Fruit fly (Drosophila melanogaster) whole organism, embryonic: ENCODE data around the gene MFS18.
A peak's percentile ranks its signal among the peaks of the same experiment; 100 is the strongest.

Experiments used
- Abd-B ChIP-seq: fragments of 200-800 bp; sonication (Bioruptor generic); optimal IDR thresholded peaks from 2 replicates; lab custom pipeline; 2018; ENCODE audit warnings: missing biosample characterization, mild to moderate bottlenecking, missing genetic modification characterization, moderate library complexity
- Asciz ChIP-seq: fragments of 200-800 bp; sonication (Bioruptor generic); optimal IDR thresholded peaks from 2 replicates; lab custom pipeline; 2017; ENCODE audit warnings: missing biosample characterization, mild to moderate bottlenecking, missing genetic modification characterization, missing genetic modification reagents
- B-H1 ChIP-seq: fragments of 200-800 bp; sonication (Bioruptor generic); IDR thresholded peaks from 3 replicates; pipeline ENCODE4 v1.3.6; 2022; ENCODE audit warnings: missing biosample characterization, missing genetic modification characterization
- Bdp1 ChIP-seq: fragments of 200-800 bp; sonication (Bioruptor generic); optimal IDR thresholded peaks from 3 replicates; lab custom pipeline; 2016; ENCODE audit warnings: missing biosample characterization, missing genetic modification characterization
- CG10979 ChIP-seq: fragments of 200-800 bp; sonication (Bioruptor generic); optimal IDR thresholded peaks from 2 replicates; lab custom pipeline; 2018; ENCODE audit warnings: missing biosample characterization, mild to moderate bottlenecking, missing genetic modification characterization, moderate library complexity
- CG12299 ChIP-seq: fragments of 200-800 bp; sonication (Bioruptor generic); optimal IDR thresholded peaks from 2 replicates; lab custom pipeline; 2018; ENCODE audit warnings: missing biosample characterization, mild to moderate bottlenecking, missing genetic modification characterization
- CG13296 ChIP-seq: fragments of 200-800 bp; sonication (Bioruptor generic); optimal IDR thresholded peaks from 3 replicates; lab custom pipeline; 2018; ENCODE audit warnings: missing biosample characterization, mild to moderate bottlenecking, missing genetic modification characterization
- CG15269 ChIP-seq: fragments of 200-800 bp; sonication (Bioruptor generic); optimal IDR thresholded peaks from 2 replicates; lab custom pipeline; 2018; ENCODE audit warnings: missing biosample characterization, mild to moderate bottlenecking, missing genetic modification characterization, moderate library complexity
- CG15601 ChIP-seq: fragments of 200-800 bp; sonication (Bioruptor generic); optimal IDR thresholded peaks from 3 replicates; lab custom pipeline; 2019; ENCODE audit warnings: missing biosample characterization, mild to moderate bottlenecking, missing genetic modification characterization, moderate library complexity
- CG18599 ChIP-seq: fragments of 200-800 bp; sonication (Bioruptor generic); optimal IDR thresholded peaks from 3 replicates; lab custom pipeline; 2017; ENCODE audit warnings: missing biosample characterization, missing genetic modification characterization, mild to moderate bottlenecking, moderate library complexity, missing genetic modification reagents
- CG18619 ChIP-seq: fragments of 200-800 bp; sonication (Bioruptor generic); optimal IDR thresholded peaks from 3 replicates; lab custom pipeline; 2017; ENCODE audit warnings: missing biosample characterization, mild to moderate bottlenecking, missing genetic modification characterization
- CG2889 ChIP-seq: fragments of 200-800 bp; sonication (Bioruptor generic); IDR thresholded peaks from 3 replicates; pipeline ENCODE4 v1.3.6; 2022; ENCODE audit warnings: missing biosample characterization, missing genetic modification characterization
- CG30020 ChIP-seq: fragments of 200-800 bp; optimal IDR thresholded peaks from 2 replicates; lab custom pipeline; 2019; ENCODE audit warnings: missing biosample characterization, mild to moderate bottlenecking, missing genetic modification characterization, moderate library complexity
- CG31441 ChIP-seq: fragments of 200-800 bp; sonication (Bioruptor generic); IDR thresholded peaks from 2 replicates; pipeline ENCODE4 v1.3.6; 2022; ENCODE audit warnings: missing biosample characterization, missing genetic modification characterization
- CG32532 ChIP-seq: fragments of 200-800 bp; sonication (Bioruptor generic); IDR thresholded peaks from 2 replicates; pipeline ENCODE4 v1.3.6; 2022; ENCODE audit warnings: missing biosample characterization, missing genetic modification characterization
- CG43689 ChIP-seq: fragments of 200-800 bp; sonication (Bioruptor generic); IDR thresholded peaks from 2 replicates; pipeline ENCODE4 v1.3.6; 2022; ENCODE audit warnings: missing biosample characterization, missing genetic modification characterization
- CG9215 ChIP-seq: fragments of 200-800 bp; sonication (Bioruptor generic); IDR thresholded peaks from 2 replicates; pipeline ENCODE4 v1.3.6; 2022; ENCODE audit warnings: missing biosample characterization, missing genetic modification characterization
- CG9797 ChIP-seq: fragments of 200-800 bp; sonication (Bioruptor generic); optimal IDR thresholded peaks from 3 replicates; lab custom pipeline; 2018; ENCODE audit warnings: missing biosample characterization, mild to moderate bottlenecking, missing genetic modification characterization
- CHES-1-like ChIP-seq: fragments of 200-800 bp; sonication (Bioruptor generic); optimal IDR thresholded peaks from 2 replicates; lab custom pipeline; 2016; ENCODE audit warnings: missing biosample characterization, missing genetic modification characterization
- Dip2 ChIP-seq: fragments of 200-800 bp; sonication (Bioruptor generic); IDR thresholded peaks from 2 replicates; pipeline ENCODE4 v1.3.6; 2022; ENCODE audit warnings: missing biosample characterization, missing genetic modification characterization
- Ets65A ChIP-seq: fragments of 200-800 bp; sonication (Bioruptor generic); peaks from one replicate; lab custom pipeline; 2016; ENCODE audit warnings: missing biosample characterization, missing genetic modification characterization
- Gug ChIP-seq: fragments of 200-800 bp; sonication (Bioruptor generic); IDR thresholded peaks from 4 replicates; pipeline ENCODE4 v1.3.6; 2022; ENCODE audit warnings: missing biosample characterization, missing genetic modification characterization
- HmgD ChIP-seq: fragments of 200-800 bp; sonication (Bioruptor generic); optimal IDR thresholded peaks from 3 replicates; lab custom pipeline; 2016; ENCODE audit warnings: missing biosample characterization, missing genetic modification characterization
- MTF-1 ChIP-seq: fragments of 200-800 bp; sonication (Bioruptor generic); optimal IDR thresholded peaks from 2 replicates; lab custom pipeline; 2018; ENCODE audit warnings: missing biosample characterization, mild to moderate bottlenecking, missing genetic modification characterization, borderline replicate concordance
- Med ChIP-seq: fragments of 200-800 bp; sonication (Bioruptor generic); peaks from one replicate; lab custom pipeline; 2016; ENCODE audit warnings: missing biosample characterization, missing genetic modification characterization, mild to moderate bottlenecking, inconsistent platforms, moderate library complexity
- Neu2 ChIP-seq: fragments of 200-800 bp; sonication (Bioruptor generic); optimal IDR thresholded peaks from 3 replicates; lab custom pipeline; 2016; ENCODE audit warnings: missing biosample characterization, missing genetic modification characterization, borderline replicate concordance
- Sox100B ChIP-seq: fragments of 200-800 bp; sonication (Bioruptor generic); optimal IDR thresholded peaks from 3 replicates; lab custom pipeline; 2018; ENCODE audit warnings: missing biosample characterization, mild to moderate bottlenecking, missing genetic modification characterization
- Trl ChIP-seq, 3 experiments: fragments of >200 bp in 2 of 3; fragments of 200-800 bp in 1 of 3; sonication (Bioruptor generic) in 1 of 3; optimal IDR thresholded peaks; 2 replicates in 1 of 3; 3 replicates in 2 of 3; lab custom pipeline; 2016 to 2017; ENCODE audit warnings: missing biosample characterization in 1 of 3, missing genetic modification characterization in 1 of 3
- bbx ChIP-seq: fragments of 200-800 bp; sonication (Bioruptor generic); IDR thresholded peaks from 2 replicates; pipeline ENCODE4 v1.3.6; 2022; ENCODE audit warnings: missing biosample characterization, missing genetic modification characterization; ENCODE audit not compliant: partially characterized antibody
- cad ChIP-seq: fragments of >200 bp; optimal IDR thresholded peaks from 2 replicates; lab custom pipeline; 2017; ENCODE audit warnings: missing biosample characterization, missing genetic modification characterization
- chm ChIP-seq: fragments of 200-800 bp; sonication (Bioruptor generic); IDR thresholded peaks from 2 replicates; pipeline ENCODE4 v1.3.6; 2022; ENCODE audit warnings: missing biosample characterization, missing genetic modification characterization
- croc ChIP-seq: fragments of 200-800 bp; sonication (Bioruptor generic); conservative IDR thresholded peaks from 3 replicates; pipeline ENCODE4 v1.3.6; 2022; ENCODE audit warnings: missing biosample characterization, missing genetic modification characterization
- dan ChIP-seq: fragments of 200-800 bp; sonication (Bioruptor generic); IDR thresholded peaks from 2 replicates; pipeline ENCODE4 v1.3.6; 2022; ENCODE audit warnings: missing biosample characterization, missing genetic modification characterization
- ems ChIP-seq: fragments of 200-800 bp; sonication (Bioruptor generic); optimal IDR thresholded peaks from 3 replicates; lab custom pipeline; 2016; ENCODE audit warnings: missing biosample characterization, missing genetic modification characterization
- fd64A ChIP-seq: fragments of 200-800 bp; sonication (Bioruptor generic); optimal IDR thresholded peaks from 3 replicates; lab custom pipeline; 2018; ENCODE audit warnings: missing biosample characterization, mild to moderate bottlenecking, missing genetic modification characterization
- fd96Cb ChIP-seq: fragments of 200-800 bp; sonication (Bioruptor generic); optimal IDR thresholded peaks from 2 replicates; lab custom pipeline; 2018; ENCODE audit warnings: missing biosample characterization, mild to moderate bottlenecking, missing genetic modification characterization, moderate library complexity
- gsb ChIP-seq: fragments of 200-800 bp; sonication (Bioruptor generic); IDR thresholded peaks from 2 replicates; pipeline ENCODE4 v1.3.6; 2022; ENCODE audit warnings: missing biosample characterization, missing genetic modification characterization
- jumu ChIP-seq: fragments of 200-800 bp; sonication (Bioruptor generic); optimal IDR thresholded peaks from 3 replicates; lab custom pipeline; 2016; ENCODE audit warnings: missing biosample characterization, missing genetic modification characterization
- mld ChIP-seq: fragments of 200-800 bp; sonication (Bioruptor generic); IDR thresholded peaks from 3 replicates; pipeline ENCODE4 v1.3.6; 2022; ENCODE audit warnings: missing biosample characterization, missing genetic modification characterization; ENCODE audit not compliant: partially characterized antibody
- nmo ChIP-seq: fragments of 200-800 bp; sonication (Bioruptor generic); optimal IDR thresholded peaks from 2 replicates; lab custom pipeline; 2018; ENCODE audit warnings: missing biosample characterization, mild to moderate bottlenecking, missing genetic modification characterization, moderate library complexity
- pnt ChIP-seq: fragments of 200-800 bp; sonication (Bioruptor generic); optimal IDR thresholded peaks from 3 replicates; lab custom pipeline; 2016; ENCODE audit warnings: missing biosample characterization, missing genetic modification characterization
- prd ChIP-seq, 3 experiments: fragments of >200 bp in 2 of 3; fragments of 200-800 bp in 1 of 3; sonication (Bioruptor generic) in 1 of 3; optimal IDR thresholded peaks in 2 of 3; IDR thresholded peaks in 1 of 3; 2 replicates in 2 of 3; 3 replicates in 1 of 3; pipeline versions ENCODE4 v1.3.6 to Lab custom; 2017 to 2022; ENCODE audit warnings: missing biosample characterization in 1 of 3, missing genetic modification characterization in 1 of 3
- run ChIP-seq: fragments of 200-800 bp; sonication (Bioruptor generic); optimal IDR thresholded peaks from 3 replicates; lab custom pipeline; 2018; ENCODE audit warnings: missing biosample characterization, mild to moderate bottlenecking, missing genetic modification characterization
- scrt ChIP-seq: fragments of 200-800 bp; sonication (Bioruptor generic); optimal IDR thresholded peaks from 2 replicates; lab custom pipeline; 2018; ENCODE audit warnings: missing biosample characterization, mild to moderate bottlenecking, missing genetic modification characterization, moderate library complexity
- slp2 ChIP-seq: fragments of 200-800 bp; sonication (Bioruptor generic); optimal IDR thresholded peaks from 2 replicates; lab custom pipeline; 2016; ENCODE audit warnings: missing biosample characterization, missing genetic modification characterization
- stwl ChIP-seq: fragments of 200-800 bp; sonication (Bioruptor generic); optimal IDR thresholded peaks from 3 replicates; lab custom pipeline; 2018; ENCODE audit warnings: missing biosample characterization, mild to moderate bottlenecking, missing genetic modification characterization, moderate library complexity
- tap ChIP-seq: fragments of 200-800 bp; optimal IDR thresholded peaks from 3 replicates; lab custom pipeline; 2019; ENCODE audit warnings: missing biosample characterization, mild to moderate bottlenecking, missing genetic modification characterization, moderate library complexity
- yki ChIP-seq: fragments of >200 bp; optimal IDR thresholded peaks from 3 replicates; lab custom pipeline; 2018
- zf30C ChIP-seq: fragments of 200-800 bp; sonication (Bioruptor generic); optimal IDR thresholded peaks from 3 replicates; lab custom pipeline; 2018; ENCODE audit warnings: missing biosample characterization, mild to moderate bottlenecking, missing genetic modification characterization

The MFS18 gene

dm6 chr2L:4444457-4444856 is 4.0 kb downstream of the MFS18 start, which contains the start of the genes morgue and Elp3 (continued):
- TF ChIP-seq CG15601 (tag; lab: Kevin White, UChicago) (no peak), CG15269 (tag; lab: Kevin White, UChicago) (no peak), CG18599 (GFP tag; lab: Kevin White, UChicago) (no peak), CG32532 (no peak)

- no peak for TF ChIP-seq CG10979 (tag; lab: Kevin White, UChicago)
- no peak for TF ChIP-seq prd (optimal IDR thresholded peaks at IDR 0.05; lab: Kevin White, UChicago)
- TF ChIP-seq prd (GFP tag; IDR thresholded peaks at IDR 0.05; lab: Robert Waterston, UW) = no peak
- peak; percentile 27 for TF ChIP-seq slp2 (GFP tag; lab: Kevin White, UChicago)
- no peak for TF ChIP-seq tap
- TF ChIP-seq Asciz (GFP tag; lab: Kevin White, UChicago) = no peak
- TF ChIP-seq bbx (GFP tag; lab: Robert Waterston, UW) = peak; percentile 41; the same call in 1 of the 2 replicates
- TF ChIP-seq zf30C (GFP tag; lab: Kevin White, UChicago) = no peak
- no peak for TF ChIP-seq CG43689
- TF ChIP-seq fd64A (GFP tag; lab: Kevin White, UChicago) = no peak
- no peak for TF ChIP-seq CG9215
- TF ChIP-seq CG13296 (GFP tag; lab: Kevin White, UChicago) = no peak
- no peak for TF ChIP-seq CG12299 (tag; lab: Kevin White, UChicago)
- no peak for TF ChIP-seq Dip2
- no peak for TF ChIP-seq pnt (GFP tag; lab: Kevin White, UChicago)
- no peak for TF ChIP-seq Trl (optimal IDR thresholded peaks at IDR 0.05; lab: Kevin White, UChicago)
- no peak for TF ChIP-seq Trl (GFP tag; optimal IDR thresholded peaks at IDR 0.05; lab: Kevin White, UChicago)
- TF ChIP-seq MTF-1 = no peak
- no peak for TF ChIP-seq Bdp1 (GFP tag; lab: Kevin White, UChicago)
- no peak for TF ChIP-seq Neu2 (GFP tag; lab: Kevin White, UChicago)
- TF ChIP-seq B-H1 (GFP tag; lab: Robert Waterston, UW) = no peak
- no peak for TF ChIP-seq CG2889 (GFP tag; lab: Robert Waterston, UW)
- TF ChIP-seq fd96Cb (tag; lab: Kevin White, UChicago) = no peak
- TF ChIP-seq CG9797 (GFP tag; lab: Kevin White, UChicago) = no peak
- TF ChIP-seq cad (GFP tag; lab: Kevin White, UChicago) = no peak
- TF ChIP-seq dan = no peak
- no peak for TF ChIP-seq chm (GFP tag; lab: Robert Waterston, UW)
- TF ChIP-seq mld (GFP tag; lab: Robert Waterston, UW) = no peak
- TF ChIP-seq Abd-B (GFP tag; lab: Kevin White, UChicago) = no peak
- TF ChIP-seq Sox100B (GFP tag; lab: Kevin White, UChicago) = no peak
- no peak for TF ChIP-seq scrt (GFP tag; lab: Kevin White, UChicago)
- no peak for TF ChIP-seq croc
- no peak for TF ChIP-seq ems
- peak; percentile 5 for TF ChIP-seq CHES-1-like
- TF ChIP-seq CG31441 = no peak
- no peak for TF ChIP-seq Med (GFP tag; lab: Kevin White, UChicago)
- no peak for TF ChIP-seq gsb (GFP tag; lab: Robert Waterston, UW)
- TF ChIP-seq yki = no peak
- no peak for TF ChIP-seq run (tag; lab: Kevin White, UChicago)
- no peak for TF ChIP-seq jumu
- TF ChIP-seq stwl = peak; percentile 83
- no peak for TF ChIP-seq nmo
- TF ChIP-seq Ets65A (GFP tag; lab: Kevin White, UChicago) = no peak
- peak; percentile 76 for TF ChIP-seq CG30020 (tag; lab: Kevin White, UChicago)
- no peak for TF ChIP-seq HmgD
- TF ChIP-seq CG18619 (GFP tag; lab: Kevin White, UChicago) = no peak
- no peak for TF ChIP-seq Gug (GFP tag; lab: Robert Waterston, UW)
Measured at dm6 chr2L:4442010-4442587, 6.3 kb downstream of the MFS18 start, which contains the start of the genes Sfp24F and CG15432. Gene Sfp24F (minus strand): TSS chr2L:4442060. Gene CG15432 (plus strand): TSS chr2L:4442320.
